Worm (Caenorhabditis elegans): ENCODE measurements around the gene F14D2.7.

F14D2.7 gene

DNA sequence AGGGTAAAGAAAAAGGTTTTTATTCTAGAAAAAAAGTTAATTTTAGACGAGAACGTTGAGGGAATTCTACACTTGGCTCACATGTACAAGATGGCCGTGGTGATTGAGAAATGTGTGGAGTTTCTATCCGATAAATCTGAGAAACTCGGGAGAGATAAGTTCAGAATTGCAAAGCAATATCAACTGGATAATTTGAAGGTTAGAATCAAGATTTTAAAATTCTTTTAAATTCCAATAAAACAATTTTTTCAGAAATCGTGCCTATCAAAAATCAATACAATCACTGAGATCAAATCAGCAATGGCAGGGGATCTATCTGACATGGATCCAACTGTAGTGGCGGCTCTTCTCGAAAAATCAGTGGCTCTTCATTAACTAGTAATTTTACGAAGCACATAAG lies 39.8 kb upstream of the F14D2.7 start, which contains the start of gene Y49F6C.2:
TSS of gene Y49F6C.2 (plus strand) at position 301 of the 400 bp plus-strand sequence.
- TF ChIP-seq ztf-1 (GFP tag; conservative IDR thresholded peaks at IDR 0.05) (no peak), nhr-129 (tag; optimal IDR thresholded peaks at IDR 0.05) (no peak), skn-1 (tag; optimal IDR thresholded peaks at IDR 0.05) (no peak), nhr-25 (tag; optimal IDR thresholded peaks at IDR 0.05) (no peak), sma-3 (GFP tag; optimal IDR thresholded peaks at IDR 0.05) (no peak), nhr-12 (tag; optimal IDR thresholded peaks at IDR 0.05) (no peak), lsy-2 (tag; optimal IDR thresholded peaks at IDR 0.05) (no peak), lin-39 (tag; optimal IDR thresholded peaks at IDR 0.05) (no peak), nhr-77 (tag; optimal IDR thresholded peaks at IDR 0.05) (no peak), gmeb-1 (tag; optimal IDR thresholded peaks at IDR 0.05) (no peak), ztf-4 (tag; optimal IDR thresholded peaks at IDR 0.05) (no peak), peb-1 (tag; optimal IDR thresholded peaks at IDR 0.05) (no peak), mab-5 (tag; optimal IDR thresholded peaks at IDR 0.05) (no peak), egl-27 (tag; optimal IDR thresholded peaks at IDR 0.05) (no peak), snpc-4 (tag; optimal IDR thresholded peaks at IDR 0.05) (no peak)

DNA sequence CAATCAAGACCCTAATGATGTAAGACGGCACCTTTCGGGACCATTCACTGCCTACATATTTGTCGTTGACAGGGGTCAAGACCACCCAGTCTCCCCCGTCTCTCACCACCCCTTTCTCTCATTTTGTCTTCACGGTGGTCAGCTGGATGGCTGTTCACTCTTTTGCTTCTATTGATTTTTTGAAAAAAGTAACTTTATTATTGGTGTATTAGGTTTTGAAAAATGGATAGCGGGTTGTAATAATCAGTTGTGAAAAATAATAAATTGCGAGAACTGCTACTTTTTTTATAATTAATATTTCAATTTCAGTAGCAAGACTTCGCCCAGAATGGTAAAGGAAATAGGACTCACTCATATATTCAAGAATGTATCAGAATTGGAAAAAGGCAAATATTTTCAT lies 38.3 kb upstream of the F14D2.7 start, which contains the start of gene bath-9:
TSS of gene bath-9 (plus strand) at position 301 of the 400 bp plus-strand sequence.
- TF ChIP-seq nhr-129 (tag; optimal IDR thresholded peaks at IDR 0.05) = no peak

DNA sequence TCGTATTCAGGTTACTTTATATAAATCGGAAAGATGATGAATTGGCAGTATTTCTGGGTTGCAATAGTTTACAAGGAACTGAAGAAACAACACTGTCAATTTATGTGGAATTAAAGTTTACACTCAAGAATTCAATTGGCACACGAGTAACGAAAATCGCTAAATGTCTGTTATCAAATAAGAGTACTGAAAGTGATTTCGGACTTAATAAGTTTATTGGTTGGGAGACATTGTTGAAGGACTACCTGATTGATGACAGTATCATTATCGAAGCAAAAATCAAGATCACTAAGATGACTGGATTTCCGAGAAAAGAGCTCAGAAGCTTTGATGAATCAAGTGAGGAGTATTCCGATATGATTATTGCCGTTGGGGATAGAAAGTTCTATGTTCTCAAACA lies 36.8 kb upstream of the F14D2.7 start:
- no peak for TF ChIP-seq nhr-21 (tag; optimal IDR thresholded peaks at IDR 0.05)
- no peak for TF ChIP-seq ztf-1 (GFP tag; conservative IDR thresholded peaks at IDR 0.05)

DNA sequence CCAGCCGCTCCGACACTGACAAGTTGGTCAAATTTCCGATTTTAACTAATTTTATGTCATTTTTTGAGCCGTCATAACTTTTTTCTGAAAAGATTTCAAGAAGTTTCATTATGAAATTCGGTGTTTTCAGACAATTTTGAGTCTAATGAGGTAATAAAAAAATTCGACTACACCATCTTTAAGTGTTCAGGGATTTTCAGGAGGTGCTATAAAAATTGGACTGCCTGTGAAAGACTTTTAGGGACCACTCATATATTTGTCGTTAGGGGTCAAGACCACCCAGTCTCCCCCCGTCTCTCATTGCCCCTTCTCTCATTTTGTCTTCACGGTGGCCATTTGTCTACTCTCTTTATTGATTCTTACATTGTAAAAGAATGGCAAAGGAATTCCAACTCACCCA lies 36.3 kb upstream of the F14D2.7 start, which contains the start of gene bath-10:
TSS of gene bath-10 (plus strand) at position 301 of the 400 bp plus-strand sequence.
- TF ChIP-seq gmeb-1 (tag; optimal IDR thresholded peaks at IDR 0.05) (no peak), lin-39 (tag; optimal IDR thresholded peaks at IDR 0.05) (no peak), egl-27 (tag; optimal IDR thresholded peaks at IDR 0.05) (no peak), peb-1 (tag; optimal IDR thresholded peaks at IDR 0.05) (no peak), sma-3 (GFP tag; optimal IDR thresholded peaks at IDR 0.05) (no peak), nhr-23 (tag; optimal IDR thresholded peaks at IDR 0.05) (no peak), sem-4 (tag; optimal IDR thresholded peaks at IDR 0.05) (no peak), nhr-129 (tag; optimal IDR thresholded peaks at IDR 0.05) (no peak), nhr-77 (tag; optimal IDR thresholded peaks at IDR 0.05) (no peak), F13H6.1 (tag; optimal IDR thresholded peaks at IDR 0.05) (no peak), lin-13 (GFP tag; optimal IDR thresholded peaks at IDR 0.05) (no peak), elt-3 (tag; optimal IDR thresholded peaks at IDR 0.05) (no peak), sma-9 (GFP tag; optimal IDR thresholded peaks at IDR 0.05) (no peak), sma-9 (tag; optimal IDR thresholded peaks at IDR 0.05) (no peak)

DNA sequence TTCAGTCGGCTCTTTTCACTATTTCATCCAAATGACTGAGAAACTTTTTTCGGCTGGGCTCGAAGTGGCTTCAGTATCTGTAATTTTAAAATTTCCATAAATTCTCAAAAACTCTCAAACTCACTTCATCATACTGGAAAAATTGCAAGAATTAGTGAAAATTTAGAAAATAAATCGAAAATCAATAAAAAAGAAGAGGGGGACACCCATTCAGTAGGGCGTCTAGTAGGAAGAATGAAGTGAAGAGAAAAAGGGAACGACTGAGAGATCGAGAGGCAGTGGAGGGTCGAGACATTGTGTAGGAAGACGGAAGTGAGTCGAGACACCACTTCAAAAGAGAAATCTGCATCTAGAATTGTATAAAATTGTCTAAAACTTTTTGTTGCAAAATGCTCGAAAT lies 35.4 kb upstream of the F14D2.7 start:
- TF ChIP-seq unc-39 (tag; optimal IDR thresholded peaks at IDR 0.05) = no peak
- peak; percentile 57 for TF ChIP-seq unc-55 (GFP tag; optimal IDR thresholded peaks at IDR 0.05)
- no peak for TF ChIP-seq snpc-4 (tag; optimal IDR thresholded peaks at IDR 0.05)
- TF ChIP-seq sma-9 (GFP tag; optimal IDR thresholded peaks at IDR 0.05) = no peak
- TF ChIP-seq sma-9 (tag; optimal IDR thresholded peaks at IDR 0.05) = no peak
- peak; percentile 2 for TF ChIP-seq C34F6.9 (tag; optimal IDR thresholded peaks at IDR 0.05)
- TF ChIP-seq ztf-4 (tag; optimal IDR thresholded peaks at IDR 0.05) = no peak
- no peak for TF ChIP-seq lin-11 (tag; optimal IDR thresholded peaks at IDR 0.05)
- no peak for TF ChIP-seq lin-39 (tag; optimal IDR thresholded peaks at IDR 0.05)
- TF ChIP-seq nhr-6 (tag; optimal IDR thresholded peaks at IDR 0.05) = no peak

DNA sequence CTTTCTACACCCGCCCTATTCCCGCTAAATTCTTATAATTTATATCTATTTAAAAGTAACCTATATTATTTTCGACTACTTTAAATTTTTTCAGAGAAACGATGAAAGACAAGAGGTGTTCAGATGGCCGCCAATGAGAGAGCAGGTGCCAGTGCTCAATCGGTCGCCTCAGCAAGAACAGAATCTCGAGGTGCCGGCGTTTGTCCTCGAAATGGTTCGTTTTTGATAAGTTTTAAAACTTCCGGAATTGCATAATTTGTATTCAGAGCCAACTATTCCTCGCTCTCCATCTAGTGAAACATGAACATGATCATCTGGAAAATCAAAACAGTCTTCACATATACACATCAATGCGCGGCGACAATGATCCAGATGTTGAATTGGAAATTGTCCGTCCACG lies 32.6 kb upstream of the F14D2.7 start, which contains the start of gene bath-23:
TSS of gene bath-23 (plus strand) at position 301 of the 400 bp plus-strand sequence.
- TF ChIP-seq sem-4 (tag; optimal IDR thresholded peaks at IDR 0.05) (no peak), ceh-82 (tag; optimal IDR thresholded peaks at IDR 0.05) (no peak), crh-2 (tag; optimal IDR thresholded peaks at IDR 0.05) (no peak), nhr-11 (tag; optimal IDR thresholded peaks at IDR 0.05) (no peak), unc-39 (tag; optimal IDR thresholded peaks at IDR 0.05) (no peak), Y55F3AM.14 (GFP tag; optimal IDR thresholded peaks at IDR 0.05) (no peak), ztf-4 (tag; optimal IDR thresholded peaks at IDR 0.05) (no peak), mab-5 (tag; optimal IDR thresholded peaks at IDR 0.05) (no peak), nhr-23 (tag; optimal IDR thresholded peaks at IDR 0.05) (no peak), zag-1 (tag; optimal IDR thresholded peaks at IDR 0.05) (no peak), nhr-237 (tag; optimal IDR thresholded peaks at IDR 0.05) (no peak), nhr-21 (tag; optimal IDR thresholded peaks at IDR 0.05) (no peak), aly-2 (tag; optimal IDR thresholded peaks at IDR 0.05) (no peak)
